Worm (Caenorhabditis elegans): Measurements from ENCODE around the gene gcsh-1.
"Not testable (repeated sequence)": the region's sequence is repeated elsewhere in the genome, so short reads cannot be mapped to it uniquely, and the experiment has no call there.

DNA sequence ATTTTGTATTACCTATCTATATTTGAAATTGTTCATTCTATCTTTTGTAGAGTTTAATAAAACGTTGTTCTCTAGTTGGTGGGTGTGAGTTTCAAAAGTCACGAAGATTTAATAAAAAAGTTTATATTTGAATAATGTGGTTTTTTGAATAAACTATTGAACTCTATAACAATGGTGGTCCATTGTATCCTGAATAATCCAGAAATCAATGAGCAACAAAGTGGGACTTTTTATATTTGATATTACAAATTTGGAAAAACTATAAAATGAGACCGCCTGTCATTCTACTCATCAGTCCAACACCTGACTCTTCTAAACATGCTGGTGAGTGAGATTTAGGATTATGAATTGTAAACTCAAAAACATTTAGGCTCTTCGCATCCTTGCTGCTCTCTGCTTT, 13.5 kb upstream of the gcsh-1 start, which contains the start of gene nspc-19:
- TF ChIP-seq snpc-4 (tag; optimal IDR thresholded peaks at IDR 0.05); R02D3.7 (tag; optimal IDR thresholded peaks at IDR 0.05); unc-130 (GFP tag; optimal IDR thresholded peaks at IDR 0.05); unc-62 (GFP tag; optimal IDR thresholded peaks at IDR 0.05 in 1 of 2); unc-62 (tag; optimal IDR thresholded peaks at IDR 0.05); mdl-1 (tag; optimal IDR thresholded peaks at IDR 0.05); jun-1 (tag; optimal IDR thresholded peaks at IDR 0.05); nhr-11 (tag; optimal IDR thresholded peaks at IDR 0.05); fos-1 (tag; optimal IDR thresholded peaks at IDR 0.05): not testable (repeated sequence)

Measured in whole organism, L4 larva.